Worm (Caenorhabditis elegans) whole organism, young adult: ENCODE data around the gene str-97.

Experiments
- B0035.1 ChIP-seq: sonication (generic microtip); optimal IDR thresholded peaks from 2 replicates; lab custom pipeline; 2016; ENCODE audit warnings: missing genetic modification characterization, mild to moderate bottlenecking, missing compliant biosample characterization, missing genotype, missing genetic modification reagents
- Y79H2A.3 ChIP-seq: fragments of 200-800 bp; sonication (Bioruptor generic); conservative IDR thresholded peaks from 2 replicates; pipeline ENCODE4 v1.3.6; 2022; ENCODE audit warnings: missing genetic modification reagents, missing genetic modification characterization, missing compliant biosample characterization
- ama-1 ChIP-seq, 3 experiments: fragments of 150-350 bp in 1 of 3; sonication (generic microtip) in 2 of 3; optimal IDR thresholded peaks; 2 replicates each; lab custom pipeline; 2014 to 2018; ENCODE audit warnings: missing biosample characterization in 2 of 3, missing genetic modification characterization in 2 of 3, missing genetic modification reagents in 2 of 3
- attf-6 ChIP-seq: fragments of 200-800 bp; sonication (Bioruptor generic); IDR thresholded peaks from 2 replicates; pipeline ENCODE4 v1.3.6; 2022; ENCODE audit warnings: missing genetic modification reagents, missing genetic modification characterization, missing compliant biosample characterization
- egl-44 ChIP-seq: fragments of 200-800 bp; sonication (Bioruptor generic); IDR thresholded peaks from 2 replicates; pipeline ENCODE4 v1.3.6; 2022; ENCODE audit warnings: missing genetic modification reagents, missing genetic modification characterization, missing compliant biosample characterization
- ekl-4 ChIP-seq: fragments of 200-800 bp; sonication (Bioruptor generic); IDR thresholded peaks from 2 replicates; pipeline ENCODE4 v1.3.6; 2022; ENCODE audit warnings: missing genetic modification reagents, missing genetic modification characterization, missing compliant biosample characterization
- lag-1 ChIP-seq: fragments of 200-800 bp; sonication (Bioruptor generic); IDR thresholded peaks from 2 replicates; pipeline ENCODE4 v1.3.6; 2022; ENCODE audit warnings: missing genetic modification reagents, missing genetic modification characterization, missing compliant biosample characterization
- lin-26 ChIP-seq: fragments of 200-800 bp; sonication (Bioruptor generic); IDR thresholded peaks from 2 replicates; pipeline ENCODE4 v1.3.6; 2022; ENCODE audit warnings: missing genetic modification reagents, missing genetic modification characterization, missing compliant biosample characterization
- mes-4 ChIP-seq: sonication (generic microtip); optimal IDR thresholded peaks from 2 replicates; lab custom pipeline; 2016; ENCODE audit warnings: missing genotype, missing genetic modification characterization, missing compliant biosample characterization
- snpc-4 ChIP-seq, 5 experiments: fragments of 150-350 bp in 1 of 5; sonication (generic microtip) in 4 of 5; optimal IDR thresholded peaks; 2 replicates each; lab custom pipeline; 2014 to 2018; ENCODE audit warnings: missing genetic modification characterization in 5 of 5, missing biosample characterization in 3 of 5, antibody characterized with exemption in 2 of 5, mild to moderate bottlenecking in 2 of 5, missing compliant biosample characterization in 2 of 5, missing genotype in 2 of 5, moderate library complexity in 2 of 5, missing genetic modification reagents in 1 of 5
- unc-130 ChIP-seq: sonication (generic microtip); optimal IDR thresholded peaks from 2 replicates; lab custom pipeline; 2016; ENCODE audit warnings: missing genetic modification reagents, missing genetic modification characterization, missing compliant biosample characterization

DNA sequence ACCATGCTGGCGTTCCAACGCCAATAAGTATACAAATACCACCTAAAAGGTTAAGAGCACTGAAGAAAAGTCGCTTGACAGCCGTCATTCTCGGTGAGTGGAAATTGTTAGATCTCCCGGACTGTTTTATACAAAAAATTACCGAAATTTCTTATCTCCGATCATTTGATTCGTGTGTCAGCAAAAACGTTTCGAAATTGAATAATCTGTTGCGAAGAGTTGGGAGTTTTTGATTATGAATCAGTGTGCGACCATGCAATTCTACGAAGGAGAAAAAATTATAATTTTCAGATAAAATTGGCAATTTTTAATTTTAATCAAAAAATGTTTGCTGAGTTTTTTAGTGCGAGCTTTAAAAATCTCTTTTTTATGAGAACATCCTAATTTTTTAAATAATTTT, 15.5 kb downstream of the str-97 start, which contains the start of gene clc-11:
- no peak for TF ChIP-seq unc-130
- TF ChIP-seq ama-1 (optimal IDR thresholded peaks at IDR 0.05; lab: Kevin White, UChicago) = no peak
- TF ChIP-seq ama-1 (GFP tag; optimal IDR thresholded peaks at IDR 0.05; lab: Kevin White, UChicago) = no peak
- no peak for TF ChIP-seq egl-44 (GFP tag; lab: Robert Waterston, UW)
- no peak for TF ChIP-seq Y79H2A.3 (GFP tag; lab: Robert Waterston, UW)
- no peak for TF ChIP-seq lin-26
- no peak for TF ChIP-seq snpc-4 (GFP tag; optimal IDR thresholded peaks at IDR 0.05; lab: Kevin White, UChicago)
- TF ChIP-seq snpc-4 (tag; optimal IDR thresholded peaks at IDR 0.05; lab: Kevin White, UChicago) = no peak
- TF ChIP-seq ekl-4 (GFP tag; lab: Robert Waterston, UW) = no peak
- no peak for TF ChIP-seq mes-4 (tag; lab: Kevin White, UChicago)
- TF ChIP-seq B0035.1 (tag; lab: Kevin White, UChicago) = no peak
- TF ChIP-seq lag-1 (GFP tag; lab: Robert Waterston, UW) = no peak
- no peak for TF ChIP-seq attf-6 (GFP tag; lab: Robert Waterston, UW)
